Fruit fly (Drosophila melanogaster): ENCODE results near the gene CG12531.

CG12531 gene

dm6 chrX:19694792-19695558 lies 23.7 kb upstream of the CG12531 start, which contains the start of gene CG14229:
TSS of gene CG14229 (minus strand) at chrX:19695250.
- TF ChIP-seq Nf-YC (tag; optimal IDR thresholded peaks at IDR 0.05): peak; percentile 14
- no peak for TF ChIP-seq pan (optimal IDR thresholded peaks at IDR 0.05)
- peak in 1 of 2 experiments; percentile 50 for TF ChIP-seq pan (GFP tag; optimal IDR thresholded peaks at IDR 0.05 in 1 of 2, IDR thresholded peaks at IDR 0.05 in 1 of 2)
- no peak for TF ChIP-seq CG31388 (GFP tag; optimal IDR thresholded peaks at IDR 0.05)
- peak; percentile 71 for TF ChIP-seq sens (GFP tag)
- TF ChIP-seq Dref (GFP tag; IDR thresholded peaks at IDR 0.05): 0 out of 2 replicates have a peak, but pooled peaks have one; percentile 15
- peak in 1 of 2 experiments; percentile 18 for TF ChIP-seq Hr51 (GFP tag; optimal IDR thresholded peaks at IDR 0.05)
- peak; percentile 44 for TF ChIP-seq pzg (GFP tag; optimal IDR thresholded peaks at IDR 0.05)
- TF ChIP-seq Dp (GFP tag; optimal IDR thresholded peaks at IDR 0.05): peak; percentile 5
- TF ChIP-seq Elba2 (GFP tag; optimal IDR thresholded peaks at IDR 0.05): peak; percentile 98
- peak; percentile 32 for TF ChIP-seq CG17359 (tag; optimal IDR thresholded peaks at IDR 0.05)
- TF ChIP-seq CG14050 (GFP tag; IDR thresholded peaks at IDR 0.05): peak; percentile 13; the same call in 1 of the 3 replicates
- TF ChIP-seq Side (GFP tag; optimal IDR thresholded peaks at IDR 0.05): no peak
- peak; percentile 31; the same call in 1 of the 2 replicates for TF ChIP-seq CG9932 (GFP tag; IDR thresholded peaks at IDR 0.05)
- TF ChIP-seq HmgZ (tag; optimal IDR thresholded peaks at IDR 0.05): no peak
- no peak for TF ChIP-seq prd (optimal IDR thresholded peaks at IDR 0.05)
- peak; percentile 48; the same call in 1 of the 3 replicates for TF ChIP-seq prd (GFP tag; IDR thresholded peaks at IDR 0.05)
- no peak for TF ChIP-seq tup (GFP tag; optimal IDR thresholded peaks at IDR 0.05)
- TF ChIP-seq CG3995 (GFP tag; optimal IDR thresholded peaks at IDR 0.05): peak; percentile 78
- TF ChIP-seq stc (GFP tag; IDR thresholded peaks at IDR 0.05): 0 out of 2 replicates have a peak, but pooled peaks have one; percentile 40
- peak; percentile 8 for TF ChIP-seq CG2712 (tag; optimal IDR thresholded peaks at IDR 0.05)
- TF ChIP-seq CG6689 (GFP tag; IDR thresholded peaks at IDR 0.05): peak; percentile 77
- TF ChIP-seq ATbp (GFP tag; optimal IDR thresholded peaks at IDR 0.05): no peak
- TF ChIP-seq YL-1 (GFP tag; optimal IDR thresholded peaks at IDR 0.05): no peak
- TF ChIP-seq jing (GFP tag; optimal IDR thresholded peaks at IDR 0.05): no peak
- TF ChIP-seq BEAF-32 (GFP tag; optimal IDR thresholded peaks at IDR 0.05): peak; percentile 54
- no peak for TF ChIP-seq sug (tag; optimal IDR thresholded peaks at IDR 0.05)
- 0 out of 2 replicates have a peak, but pooled peaks have one; percentile 17 for TF ChIP-seq CG32772 (GFP tag; IDR thresholded peaks at IDR 0.05)
- peak; percentile 10 for TF ChIP-seq Sox102F (GFP tag; optimal IDR thresholded peaks at IDR 0.05)
- peak; percentile 29; the same call in 1 of the 2 replicates for TF ChIP-seq Drgx (GFP tag; IDR thresholded peaks at IDR 0.05)
- no peak for TF ChIP-seq CG12942 (GFP tag; optimal IDR thresholded peaks at IDR 0.05)
- no peak for TF ChIP-seq sc (optimal IDR thresholded peaks at IDR 0.05)
- TF ChIP-seq sc (GFP tag; optimal IDR thresholded peaks at IDR 0.05): no peak
- peak; percentile 3 for TF ChIP-seq CG3281 (GFP tag; optimal IDR thresholded peaks at IDR 0.05)
- no peak for TF ChIP-seq nerfin-2 (GFP tag; IDR thresholded peaks at IDR 0.05; ENCODE audit: partially characterized antibody)
- 0 out of 2 replicates have a peak, but pooled peaks have one; percentile 24 for TF ChIP-seq ranshi (GFP tag; IDR thresholded peaks at IDR 0.05)
- no peak for TF ChIP-seq Hr39 (optimal IDR thresholded peaks at IDR 0.05)
- TF ChIP-seq aop (GFP tag; IDR thresholded peaks at IDR 0.05): no peak
- no peak for TF ChIP-seq Atf-2 (GFP tag; optimal IDR thresholded peaks at IDR 0.05)
- peak; percentile 59 for TF ChIP-seq Xrp1 (GFP tag; IDR thresholded peaks at IDR 0.05)
- no peak for TF ChIP-seq CG18599 (GFP tag; optimal IDR thresholded peaks at IDR 0.05)
- TF ChIP-seq CG9215 (GFP tag; IDR thresholded peaks at IDR 0.05): peak; percentile 43
- TF ChIP-seq CG2120 (GFP tag; optimal IDR thresholded peaks at IDR 0.05): peak; percentile 30
- peak; percentile 38 for TF ChIP-seq slbo (GFP tag; IDR thresholded peaks at IDR 0.05)
- 0 out of 2 replicates have a peak, but pooled peaks have one; percentile 35 for TF ChIP-seq ara (GFP tag; IDR thresholded peaks at IDR 0.05)
- no peak for TF ChIP-seq hkb (optimal IDR thresholded peaks at IDR 0.05)
- TF ChIP-seq hkb (GFP tag; IDR thresholded peaks at IDR 0.05): 0 out of 2 replicates have a peak, but pooled peaks have one; percentile 26
- no peak for TF ChIP-seq chif (GFP tag; optimal IDR thresholded peaks at IDR 0.05)
- TF ChIP-seq CG42726 (GFP tag; IDR thresholded peaks at IDR 0.05; ENCODE audit: partially characterized antibody): no peak
- TF ChIP-seq CG6683 (GFP tag; optimal IDR thresholded peaks at IDR 0.05): no peak
